Worm (Caenorhabditis elegans) whole organism, young adult: ENCODE results near the gene F40F8.3.

Source experiments
- B0019.2 ChIP-seq: fragments of 200-800 bp; sonication (Bioruptor generic); conservative IDR thresholded peaks from 2 replicates; pipeline ENCODE4 v1.3.6; 2022; ENCODE audit warnings: missing genetic modification reagents, missing genetic modification characterization, missing compliant biosample characterization
- C06A6.2 ChIP-seq: fragments of 200-800 bp; sonication (Bioruptor generic); conservative IDR thresholded peaks from 2 replicates; pipeline ENCODE4 v1.3.6; 2022; ENCODE audit warnings: missing genetic modification characterization, missing compliant biosample characterization
- D2030.7 ChIP-seq: fragments of 200-800 bp; sonication (Bioruptor generic); IDR thresholded peaks from 2 replicates; pipeline ENCODE4 v1.3.6; 2022; ENCODE audit warnings: missing genetic modification reagents, missing genetic modification characterization, missing compliant biosample characterization
- F33H1.4 ChIP-seq: fragments of 200-800 bp; sonication (Bioruptor generic); IDR thresholded peaks from 2 replicates; pipeline ENCODE4 v1.3.6; 2022; ENCODE audit warnings: missing genetic modification reagents, missing genetic modification characterization, missing compliant biosample characterization
- F39B2.1 ChIP-seq: fragments of 200-800 bp; sonication (Bioruptor generic); IDR thresholded peaks from 2 replicates; pipeline ENCODE4 v1.3.6; 2022; ENCODE audit warnings: missing genetic modification reagents, missing genetic modification characterization, missing compliant biosample characterization
- F49E8.2 ChIP-seq: sonication (generic microtip); optimal IDR thresholded peaks from 3 replicates; lab custom pipeline; 2017; ENCODE audit warnings: missing genetic modification characterization, mild to moderate bottlenecking, missing compliant biosample characterization, antibody characterized with exemption, moderate library complexity; ENCODE audit not compliant: insufficient read depth
- K12H6.12 ChIP-seq: fragments of 200-800 bp; sonication (Bioruptor generic); optimal IDR thresholded peaks from 2 replicates; lab custom pipeline; 2018; ENCODE audit warnings: mild to moderate bottlenecking, missing genetic modification characterization, missing compliant biosample characterization
- Y95B8A.8 ChIP-seq: fragments of 200-800 bp; sonication (Bioruptor generic); IDR thresholded peaks from 2 replicates; pipeline ENCODE4 v1.3.6; 2022; ENCODE audit warnings: missing genetic modification reagents, missing genetic modification characterization, missing compliant biosample characterization
- bed-1 ChIP-seq: fragments of 200-800 bp; sonication (Bioruptor generic); IDR thresholded peaks from 2 replicates; pipeline ENCODE4 v1.3.6; 2022; ENCODE audit warnings: missing genetic modification reagents, missing genetic modification characterization, missing compliant biosample characterization
- cebp-1 ChIP-seq, 2 experiments: fragments of 200-800 bp in 1 of 2; sonication (Bioruptor generic) in 1 of 2; sonication (generic microtip) in 1 of 2; IDR thresholded peaks in 1 of 2; optimal IDR thresholded peaks in 1 of 2; 2 replicates each; pipeline versions ENCODE4 v1.3.6 to Lab custom; 2017 to 2022; ENCODE audit warnings: missing compliant biosample characterization in 2 of 2, missing genetic modification characterization in 2 of 2, mild to moderate bottlenecking in 1 of 2, missing genetic modification reagents in 1 of 2, moderate library complexity in 1 of 2
- cebp-2 ChIP-seq: fragments of 200-800 bp; sonication (Bioruptor generic); IDR thresholded peaks from 2 replicates; pipeline ENCODE4 v1.3.6; 2022; ENCODE audit warnings: missing genetic modification characterization, missing compliant biosample characterization
- ceh-27 ChIP-seq: fragments of 200-800 bp; sonication (Bioruptor generic); optimal IDR thresholded peaks from 2 replicates; lab custom pipeline; 2018; ENCODE audit warnings: mild to moderate bottlenecking, missing genetic modification characterization, moderate library complexity, missing compliant biosample characterization
- ceh-91 ChIP-seq: fragments of 200-800 bp; sonication (Bioruptor generic); IDR thresholded peaks from 2 replicates; pipeline ENCODE4 v1.3.6; 2022; ENCODE audit warnings: missing genetic modification reagents, missing genetic modification characterization, missing compliant biosample characterization
- dox-1 ChIP-seq: fragments of 200-800 bp; sonication (Bioruptor generic); IDR thresholded peaks from 2 replicates; pipeline ENCODE4 v1.3.6; 2022; ENCODE audit warnings: missing genetic modification reagents, missing genetic modification characterization, missing compliant biosample characterization
- dpl-1 ChIP-seq: fragments of 150-350 bp; optimal IDR thresholded peaks from 2 replicates; lab custom pipeline; 2014; ENCODE audit warnings: missing biosample characterization, missing genetic modification reagents, missing genetic modification characterization
- efl-1 ChIP-seq: fragments of 150-350 bp; optimal IDR thresholded peaks from 2 replicates; lab custom pipeline; 2014; ENCODE audit warnings: missing biosample characterization, missing genetic modification reagents, missing genetic modification characterization
- egl-44 ChIP-seq: fragments of 200-800 bp; sonication (Bioruptor generic); IDR thresholded peaks from 2 replicates; pipeline ENCODE4 v1.3.6; 2022; ENCODE audit warnings: missing genetic modification reagents, missing genetic modification characterization, missing compliant biosample characterization
- hlh-12 ChIP-seq: sonication (generic microtip); optimal IDR thresholded peaks from 2 replicates; lab custom pipeline; 2016; ENCODE audit warnings: missing genetic modification characterization, missing compliant biosample characterization
- hmg-20 ChIP-seq: fragments of 200-800 bp; sonication (Bioruptor generic); IDR thresholded peaks from 2 replicates; pipeline ENCODE4 v1.3.6; 2022; ENCODE audit warnings: missing genetic modification reagents, missing genetic modification characterization, missing compliant biosample characterization
- hsf-1 ChIP-seq: fragments of 200-800 bp; sonication (Bioruptor generic); IDR thresholded peaks from 2 replicates; pipeline ENCODE4 v1.3.6; 2022; ENCODE audit warnings: missing genetic modification reagents, missing genetic modification characterization, missing compliant biosample characterization
- let-526 ChIP-seq: fragments of 200-800 bp; sonication (Bioruptor generic); IDR thresholded peaks from 2 replicates; pipeline ENCODE4 v1.3.6; 2022; ENCODE audit warnings: missing genetic modification reagents, missing genetic modification characterization, missing compliant biosample characterization
- lin-26 ChIP-seq: fragments of 200-800 bp; sonication (Bioruptor generic); IDR thresholded peaks from 2 replicates; pipeline ENCODE4 v1.3.6; 2022; ENCODE audit warnings: missing genetic modification reagents, missing genetic modification characterization, missing compliant biosample characterization
- lin-35 ChIP-seq, 3 experiments: fragments of 150-350 bp in 2 of 3; sonication (generic microtip) in 1 of 3; optimal IDR thresholded peaks; 2 replicates each; lab custom pipeline; 2014 to 2018; ENCODE audit warnings: missing biosample characterization in 3 of 3, missing genetic modification characterization in 3 of 3, missing genetic modification reagents in 3 of 3
- lin-54 ChIP-seq: fragments of 200-800 bp; sonication (Bioruptor generic); optimal IDR thresholded peaks from 2 replicates; lab custom pipeline; 2018; ENCODE audit warnings: mild to moderate bottlenecking, missing genetic modification characterization, missing compliant biosample characterization
- lir-1 ChIP-seq: fragments of 200-800 bp; sonication (Bioruptor generic); conservative IDR thresholded peaks from 2 replicates; pipeline ENCODE4 v1.3.6; 2022; ENCODE audit warnings: missing genetic modification reagents, missing genetic modification characterization, missing compliant biosample characterization
- lsl-1 ChIP-seq: fragments of 200-800 bp; sonication (Bioruptor generic); optimal IDR thresholded peaks from 2 replicates; lab custom pipeline; 2018; ENCODE audit warnings: mild to moderate bottlenecking, missing genetic modification characterization, moderate library complexity, missing compliant biosample characterization
- madf-3 ChIP-seq: fragments of 200-800 bp; sonication (Bioruptor generic); IDR thresholded peaks from 2 replicates; pipeline ENCODE4 v1.3.6; 2022; ENCODE audit warnings: missing genetic modification reagents, missing genetic modification characterization, missing compliant biosample characterization
- madf-6 ChIP-seq: fragments of 200-800 bp; sonication (Bioruptor generic); IDR thresholded peaks from 2 replicates; pipeline ENCODE4 v1.3.6; 2022; ENCODE audit warnings: missing genetic modification reagents, missing genetic modification characterization, missing compliant biosample characterization
- madf-8 ChIP-seq: fragments of 200-800 bp; sonication (Bioruptor generic); conservative IDR thresholded peaks from 2 replicates; pipeline ENCODE4 v1.3.6; 2022; ENCODE audit warnings: missing genetic modification reagents, missing genetic modification characterization, missing compliant biosample characterization
- nfyb-1 ChIP-seq: fragments of 200-800 bp; sonication (Bioruptor generic); IDR thresholded peaks from 2 replicates; pipeline ENCODE4 v1.3.6; 2022; ENCODE audit warnings: missing genetic modification reagents, missing genetic modification characterization, missing compliant biosample characterization
- nhr-179 ChIP-seq: sonication (generic microtip); optimal IDR thresholded peaks from 2 replicates; lab custom pipeline; 2016; ENCODE audit warnings: mild to moderate bottlenecking, missing genetic modification characterization, missing compliant biosample characterization
- nhr-90 ChIP-seq: sonication (generic microtip); optimal IDR thresholded peaks from 2 replicates; lab custom pipeline; 2016; ENCODE audit warnings: missing genotype, mild to moderate bottlenecking, missing genetic modification characterization, missing compliant biosample characterization
- rcor-1 ChIP-seq: fragments of 200-800 bp; sonication (Bioruptor generic); IDR thresholded peaks from 2 replicates; pipeline ENCODE4 v1.3.6; 2022; ENCODE audit warnings: missing genetic modification reagents, missing genetic modification characterization, missing compliant biosample characterization
- sea-2 ChIP-seq: fragments of 200-800 bp; sonication (Bioruptor generic); IDR thresholded peaks from 2 replicates; pipeline ENCODE4 v1.3.6; 2022; ENCODE audit warnings: missing genetic modification characterization, missing compliant biosample characterization
- snpc-1.3 ChIP-seq: sonication (generic microtip); optimal IDR thresholded peaks from 2 replicates; lab custom pipeline; 2017; ENCODE audit warnings: missing genetic modification characterization, mild to moderate bottlenecking, missing compliant biosample characterization, antibody characterized with exemption, moderate library complexity, missing genotype, missing genetic modification reagents; ENCODE audit not compliant: insufficient read depth
- snpc-3.4 ChIP-seq: sonication (generic microtip); optimal IDR thresholded peaks from 2 replicates; lab custom pipeline; 2017; ENCODE audit warnings: missing genetic modification characterization, mild to moderate bottlenecking, missing compliant biosample characterization, antibody characterized with exemption, moderate library complexity, missing genotype, missing genetic modification reagents
- sptf-2 ChIP-seq: fragments of 200-800 bp; sonication (Bioruptor generic); optimal IDR thresholded peaks from 2 replicates; lab custom pipeline; 2018; ENCODE audit warnings: mild to moderate bottlenecking, missing genetic modification characterization, missing compliant biosample characterization
- tbp1 ChIP-seq: fragments of 200-800 bp; sonication (Bioruptor generic); optimal IDR thresholded peaks from 2 replicates; lab custom pipeline; 2018; ENCODE audit warnings: mild to moderate bottlenecking, missing genetic modification characterization, missing compliant biosample characterization
- xnd-1 ChIP-seq: sonication (generic microtip); optimal IDR thresholded peaks from 2 replicates; lab custom pipeline; 2016; ENCODE audit warnings: missing genotype, missing genetic modification reagents, missing genetic modification characterization, missing compliant biosample characterization
- zim-3 ChIP-seq: sonication (generic microtip); optimal IDR thresholded peaks from 2 replicates; lab custom pipeline; 2017; ENCODE audit warnings: mild to moderate bottlenecking, missing genetic modification characterization, moderate library complexity, missing compliant biosample characterization
- ztf-18 ChIP-seq: sonication (generic microtip); optimal IDR thresholded peaks from 2 replicates; lab custom pipeline; 2016; ENCODE audit warnings: missing genotype, mild to moderate bottlenecking, missing genetic modification characterization, missing compliant biosample characterization
- ztf-28 ChIP-seq: fragments of 200-800 bp; sonication (Bioruptor generic); IDR thresholded peaks from 2 replicates; pipeline ENCODE4 v1.3.6; 2022; ENCODE audit warnings: missing genetic modification reagents, missing genetic modification characterization, missing compliant biosample characterization

F40F8.3 gene

DNA sequence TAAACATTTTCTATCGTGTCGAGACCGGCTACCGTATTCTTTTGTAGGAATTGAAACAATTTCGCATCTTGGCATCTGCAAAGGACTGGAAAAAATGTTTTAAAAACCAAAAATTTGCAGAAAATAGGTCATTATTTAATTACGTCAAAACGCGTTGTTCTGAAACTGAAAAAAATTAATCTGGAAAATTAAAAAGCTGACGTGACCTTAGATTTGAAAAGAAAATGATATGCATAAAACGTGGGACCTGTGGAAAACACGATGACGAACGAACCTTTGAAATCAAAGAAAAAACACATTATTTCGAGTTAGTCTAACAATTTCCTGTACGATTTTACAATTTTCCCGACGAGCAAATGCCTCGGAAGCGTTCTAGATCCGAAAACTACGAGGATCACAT is 24.9 kb upstream of the F40F8.3 start, which contains the start of gene C09H10.9:
TSS of gene C09H10.9 (plus strand) at position 301 of the 400 bp plus-strand sequence.
- no peak for TF ChIP-seq bed-1 (GFP tag; lab: Robert Waterston, UW)
- TF ChIP-seq zim-3 (tag; lab: Kevin White, UChicago) = no peak
- no peak for TF ChIP-seq dox-1 (GFP tag; lab: Robert Waterston, UW)
- TF ChIP-seq hlh-12 = no peak

DNA sequence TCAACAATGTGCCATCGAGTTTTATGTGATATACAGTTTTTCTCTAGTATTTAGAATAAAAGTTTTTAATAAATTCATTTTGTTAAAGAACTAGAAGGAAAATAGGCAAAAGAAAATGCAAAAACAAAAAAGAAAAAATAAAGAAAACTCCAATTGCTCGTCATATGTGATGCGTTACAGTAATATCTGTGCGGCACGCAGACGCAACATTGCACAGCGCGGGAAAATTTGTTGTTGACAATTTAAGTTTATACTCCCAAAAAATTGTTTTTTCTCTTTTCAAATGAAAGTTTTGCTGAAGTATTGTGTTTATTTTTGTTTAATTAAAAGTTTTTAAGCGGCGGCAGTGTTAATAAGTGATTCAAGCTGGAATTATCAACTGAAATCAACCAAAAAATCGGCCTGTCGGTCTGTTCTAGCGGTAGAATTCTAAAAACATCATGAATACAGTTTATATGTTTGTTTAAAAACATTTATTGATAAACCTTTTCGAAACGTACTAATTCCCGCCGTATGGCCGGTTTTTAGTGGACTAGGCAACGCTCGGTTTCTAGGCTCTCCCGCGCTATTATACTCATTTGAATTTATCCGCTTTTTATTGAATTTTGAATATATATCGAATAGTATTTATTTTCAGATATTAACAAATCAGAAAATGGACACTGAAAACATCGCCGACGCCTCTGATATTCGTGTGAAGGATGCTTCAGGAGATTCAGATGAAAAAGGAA is 22.9 kb upstream of the F40F8.3 start, which contains the start of gene nasp-1:
TSS of gene nasp-1 (plus strand) at position 632 of the 731 bp plus-strand sequence.
- peak; percentile 83 for TF ChIP-seq dpl-1 (GFP tag; lab: Kevin White, UChicago)
- TF ChIP-seq C06A6.2 (GFP tag; lab: Robert Waterston, UW) = no peak
- TF ChIP-seq hsf-1 (GFP tag; lab: Robert Waterston, UW) = peak; percentile 69; the same call in 1 of the 2 replicates
- no peak for TF ChIP-seq nhr-179 (tag; lab: Kevin White, UChicago)
- TF ChIP-seq let-526 (GFP tag; lab: Robert Waterston, UW) = no peak
- TF ChIP-seq lin-54 (GFP tag; lab: Kevin White, UChicago) = no peak
- peak; percentile 48; the same call in 1 of the 2 replicates for TF ChIP-seq lin-26
- TF ChIP-seq lsl-1 (GFP tag; lab: Kevin White, UChicago) = peak; percentile 91
- peak; percentile 58; the same call in 1 of the 2 replicates for TF ChIP-seq ceh-91 (GFP tag; lab: Robert Waterston, UW)
- peak; percentile 70 for TF ChIP-seq snpc-1.3 (tag; lab: Kevin White, UChicago)
- no peak for TF ChIP-seq lir-1 (GFP tag; lab: Robert Waterston, UW)
- peak; percentile 50 for TF ChIP-seq F49E8.2 (tag; lab: Kevin White, UChicago)
- TF ChIP-seq nhr-90 (tag; lab: Kevin White, UChicago) = no peak
- TF ChIP-seq ceh-27 (GFP tag; lab: Kevin White, UChicago) = no peak
- TF ChIP-seq ztf-18 (tag; lab: Kevin White, UChicago) = no peak
- TF ChIP-seq madf-3 (GFP tag; lab: Robert Waterston, UW) = no peak
- TF ChIP-seq rcor-1 (GFP tag; lab: Robert Waterston, UW) = 0 out of 2 replicates have a peak, but pooled peaks have one; percentile 6
- no peak for TF ChIP-seq cebp-2
- TF ChIP-seq dox-1 (GFP tag; lab: Robert Waterston, UW) = peak; percentile 38; the same call in 1 of the 2 replicates
- TF ChIP-seq xnd-1 (tag; lab: Kevin White, UChicago) = peak; percentile 30
- no peak for TF ChIP-seq K12H6.12 (tag; lab: Kevin White, UChicago)
- TF ChIP-seq snpc-3.4 (tag; lab: Kevin White, UChicago) = peak; percentile 67
- peak; percentile 90 for TF ChIP-seq madf-6
- no peak for TF ChIP-seq nfyb-1 (GFP tag; lab: Robert Waterston, UW)
- TF ChIP-seq lin-35 (GFP tag; optimal IDR thresholded peaks at IDR 0.05; lab: Kevin White, UChicago) = peak in 1 of 3 experiments; percentile 3
- TF ChIP-seq B0019.2 (GFP tag; lab: Robert Waterston, UW) = no peak
- TF ChIP-seq sptf-2 (GFP tag; lab: Kevin White, UChicago) = no peak
- TF ChIP-seq tbp1 (GFP tag; lab: Kevin White, UChicago) = peak; percentile 12
- TF ChIP-seq F33H1.4 (GFP tag; lab: Robert Waterston, UW) = peak; percentile 70
- peak; percentile 81 for TF ChIP-seq D2030.7
- TF ChIP-seq F39B2.1 = no peak
- peak; percentile 94 for TF ChIP-seq efl-1 (GFP tag; lab: Kevin White, UChicago)
- no peak for TF ChIP-seq cebp-1 (GFP tag; IDR thresholded peaks at IDR 0.05; lab: Robert Waterston, UW)
- peak; percentile 19 for TF ChIP-seq cebp-1 (tag; optimal IDR thresholded peaks at IDR 0.05; lab: Kevin White, UChicago)
- peak; percentile 79 for TF ChIP-seq madf-8 (GFP tag; lab: Robert Waterston, UW)
- no peak for TF ChIP-seq ztf-28 (GFP tag; lab: Robert Waterston, UW)
- TF ChIP-seq egl-44 (GFP tag; lab: Robert Waterston, UW) = no peak
- no peak for TF ChIP-seq sea-2 (GFP tag; lab: Robert Waterston, UW)
- no peak for TF ChIP-seq Y95B8A.8 (GFP tag; lab: Robert Waterston, UW)
- TF ChIP-seq hmg-20 (GFP tag; lab: Robert Waterston, UW) = no peak
